Worm (Caenorhabditis elegans) whole organism, L2 larva: ENCODE data around the gene hpo-34.

Experiments used
- ceh-82 ChIP-seq: fragments of 150-350 bp; optimal IDR thresholded peaks from 2 replicates; lab custom pipeline; 2014; ENCODE audit warnings: missing biosample characterization, missing genetic modification characterization
- dmd-4 ChIP-seq: sonication (generic microtip); optimal IDR thresholded peaks from 2 replicates; lab custom pipeline; 2017; ENCODE audit warnings: missing biosample characterization, missing genetic modification characterization
- nhr-12 ChIP-seq: fragments of 150-350 bp; optimal IDR thresholded peaks from 2 replicates; lab custom pipeline; 2014; ENCODE audit warnings: missing biosample characterization, missing genetic modification characterization
- nhr-237 ChIP-seq: fragments of 150-350 bp; optimal IDR thresholded peaks from 2 replicates; lab custom pipeline; 2014; ENCODE audit warnings: missing biosample characterization, missing genetic modification characterization
- ztf-4 ChIP-seq: fragments of 150-350 bp; optimal IDR thresholded peaks from 2 replicates; lab custom pipeline; 2014; ENCODE audit warnings: missing biosample characterization, missing genetic modification characterization

- TF ChIP-seq nhr-12 (tag; lab: Kevin White, UChicago), result no peak
- TF ChIP-seq dmd-4 (tag; lab: Kevin White, UChicago), result no peak
- no peak for TF ChIP-seq nhr-237
- no peak for TF ChIP-seq ztf-4 (tag; lab: Kevin White, UChicago)
- no peak for TF ChIP-seq ceh-82 (tag; lab: Kevin White, UChicago)
These were observed 47.5 kb downstream of the hpo-34 start for ce11 chrX:11471409-11471808.
